Worm (Caenorhabditis elegans): ENCODE results near the gene srt-50.

- TF ChIP-seq med-1 (GFP tag; optimal IDR thresholded peaks at IDR 0.05; ENCODE audit: insufficient read depth) (no peak), flt-1 (GFP tag; IDR thresholded peaks at IDR 0.05) (no peak), cog-1 (tag; optimal IDR thresholded peaks at IDR 0.05) (no peak), ref-1 (GFP tag; conservative IDR thresholded peaks at IDR 0.05) (no peak), ztf-23 (GFP tag; IDR thresholded peaks at IDR 0.05) (no peak), ztf-29 (GFP tag; IDR thresholded peaks at IDR 0.05) (no peak), T22C8.4 (GFP tag; IDR thresholded peaks at IDR 0.05) (no peak), tab-1 (GFP tag; IDR thresholded peaks at IDR 0.05) (no peak)
These were observed 38.6 kb downstream of the srt-50 start, which contains the start of gene M199.134 for ce11 chrIV:15113117-15113516.

Measured in whole organism, midembryonic.